Worm (Caenorhabditis elegans) whole organism, late embryonic: ENCODE results near the gene snf-5.

Source experiments
- ceh-6 ChIP-seq: fragments of 200-800 bp; sonication (Bioruptor generic); optimal IDR thresholded peaks from 2 replicates; lab custom pipeline; 2018; ENCODE audit warnings: mild to moderate bottlenecking, missing genetic modification characterization, missing compliant biosample characterization
- hlh-30 ChIP-seq: sonication (generic microtip); optimal IDR thresholded peaks from 2 replicates; lab custom pipeline; 2017; ENCODE audit warnings: antibody characterized with exemption, missing genetic modification characterization, missing compliant biosample characterization; ENCODE audit not compliant: insufficient read depth
- nfya-1 ChIP-seq: sonication (generic microtip); optimal IDR thresholded peaks from 2 replicates; lab custom pipeline; 2017; ENCODE audit warnings: missing genetic modification characterization, mild to moderate bottlenecking, missing compliant biosample characterization, antibody characterized with exemption, moderate library complexity
- nhr-11 ChIP-seq: fragments of 150-350 bp; optimal IDR thresholded peaks from 2 replicates; lab custom pipeline; 2014; ENCODE audit warnings: missing biosample characterization, missing genetic modification characterization
- pag-3 ChIP-seq: sonication (generic microtip); optimal IDR thresholded peaks from 2 replicates; lab custom pipeline; 2016; ENCODE audit warnings: missing compliant biosample characterization, missing genetic modification characterization, borderline replicate concordance
- pha-4 ChIP-seq: fragments of 150-350 bp; optimal IDR thresholded peaks from 2 replicates; lab custom pipeline; 2018; ENCODE audit warnings: missing biosample characterization, missing genetic modification reagents, missing genetic modification characterization
- pros-1 ChIP-seq: fragments of 150-350 bp; optimal IDR thresholded peaks from 2 replicates; lab custom pipeline; 2014; ENCODE audit warnings: missing biosample characterization, missing genetic modification reagents, missing genetic modification characterization
- tbx-2 ChIP-seq: sonication (generic microtip); optimal IDR thresholded peaks from 2 replicates; lab custom pipeline; 2016; ENCODE audit warnings: missing genetic modification characterization, missing compliant biosample characterization
- unc-55 ChIP-seq: sonication (generic microtip); optimal IDR thresholded peaks from 2 replicates; lab custom pipeline; 2017; ENCODE audit warnings: missing biosample characterization, missing genetic modification reagents, missing genetic modification characterization

DNA sequence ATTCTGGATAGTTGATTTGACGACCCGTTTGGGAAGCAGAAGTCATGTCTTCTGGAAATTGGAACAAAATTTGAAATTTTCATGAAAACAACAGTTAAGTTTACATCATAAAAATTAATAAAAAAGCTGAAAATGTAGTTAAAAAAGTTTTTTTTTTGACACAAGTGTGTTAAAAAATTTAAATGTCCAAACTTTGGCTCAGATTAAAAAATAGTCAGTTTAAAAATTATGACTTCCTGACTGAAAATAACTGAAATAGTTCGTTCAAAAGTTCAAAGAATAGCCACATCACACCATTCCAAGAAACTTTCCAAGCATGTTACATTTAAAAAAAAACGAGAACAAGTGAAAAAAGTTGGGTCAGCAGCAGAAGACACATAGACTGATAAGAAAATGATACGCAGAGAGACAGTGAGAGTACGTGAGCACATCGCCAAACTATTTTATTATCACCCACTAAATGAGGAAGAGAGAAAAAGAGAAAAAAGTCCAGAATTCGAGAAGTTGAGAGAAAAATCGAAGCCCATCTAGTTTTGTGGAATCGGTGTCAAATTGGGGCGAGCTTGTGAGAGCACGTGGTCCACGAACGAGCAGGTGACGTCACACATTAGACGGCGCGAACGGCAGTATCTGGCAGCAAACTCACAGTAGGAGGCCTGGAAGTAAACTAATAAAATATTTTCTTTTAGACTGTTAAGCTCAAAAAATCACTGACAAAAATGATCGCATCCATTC is 49.0 kb downstream of the snf-5 start, which contains the start of gene acl-7:
- no peak for TF ChIP-seq pag-3 (tag; lab: Kevin White, UChicago)
- TF ChIP-seq ceh-6 (GFP tag; lab: Kevin White, UChicago), result no peak
- TF ChIP-seq hlh-30 (tag; lab: Kevin White, UChicago), result no peak
- TF ChIP-seq tbx-2 (tag; lab: Kevin White, UChicago), result no peak
- TF ChIP-seq pros-1 (tag; lab: Kevin White, UChicago), result no peak
- no peak for TF ChIP-seq nfya-1
- no peak for TF ChIP-seq nhr-11 (tag; lab: Kevin White, UChicago)
- no peak for TF ChIP-seq unc-55 (GFP tag; lab: Kevin White, UChicago)
- no peak for TF ChIP-seq pha-4 (tag; lab: Kevin White, UChicago)
